Fruit fly (Drosophila melanogaster) whole organism, prepupa: ENCODE data around the gene Mtr4.
A peak's percentile ranks its signal among the peaks of the same experiment; 100 is the strongest.

ENCODE experiments used
- Blimp-1 ChIP-seq: fragments of 200-800 bp; sonication (Bioruptor generic); optimal IDR thresholded peaks from 3 replicates; lab custom pipeline; 2017; ENCODE audit warnings: missing biosample characterization, missing genetic modification characterization, mild to moderate bottlenecking, moderate library complexity, missing genetic modification reagents
- CG10631 ChIP-seq: fragments of 200-800 bp; sonication (Bioruptor generic); optimal IDR thresholded peaks from 2 replicates; lab custom pipeline; 2016; ENCODE audit warnings: missing biosample characterization, missing genetic modification characterization
- CG10669 ChIP-seq: fragments of 200-800 bp; sonication (Bioruptor generic); optimal IDR thresholded peaks from 3 replicates; lab custom pipeline; 2018; ENCODE audit warnings: missing biosample characterization, mild to moderate bottlenecking, missing genetic modification characterization, moderate library complexity
- CG11762 ChIP-seq: fragments of 200-800 bp; sonication (Bioruptor generic); optimal IDR thresholded peaks from 3 replicates; lab custom pipeline; 2016; ENCODE audit warnings: missing biosample characterization, missing genetic modification characterization; ENCODE audit not compliant: insufficient read depth
- CG11902 ChIP-seq: fragments of 200-800 bp; sonication (Bioruptor generic); optimal IDR thresholded peaks from 3 replicates; lab custom pipeline; 2016; ENCODE audit warnings: missing biosample characterization, missing genetic modification characterization
- CG15336 ChIP-seq: fragments of 200-800 bp; sonication (Bioruptor generic); IDR thresholded peaks from 2 replicates; pipeline ENCODE4 v1.3.6; 2022; ENCODE audit warnings: missing biosample characterization, missing genetic modification characterization
- CG1621 ChIP-seq: fragments of 200-800 bp; sonication (Bioruptor generic); optimal IDR thresholded peaks from 3 replicates; lab custom pipeline; 2018; ENCODE audit warnings: missing biosample characterization, mild to moderate bottlenecking, missing genetic modification characterization
- CG3032 ChIP-seq: fragments of 200-800 bp; optimal IDR thresholded peaks from 2 replicates; lab custom pipeline; 2019; ENCODE audit warnings: missing biosample characterization, mild to moderate bottlenecking, missing genetic modification characterization, moderate library complexity
- CG32006 ChIP-seq: fragments of 200-800 bp; sonication (Bioruptor generic); optimal IDR thresholded peaks from 3 replicates; lab custom pipeline; 2017; ENCODE audit warnings: missing biosample characterization, mild to moderate bottlenecking, missing genetic modification characterization
- CG34406 ChIP-seq: fragments of 200-800 bp; sonication (Bioruptor generic); optimal IDR thresholded peaks from 3 replicates; lab custom pipeline; 2016; ENCODE audit warnings: missing biosample characterization, missing genetic modification characterization
- CG6163 ChIP-seq: fragments of 200-800 bp; sonication (Bioruptor generic); IDR thresholded peaks from 3 replicates; pipeline ENCODE4 v1.3.6; 2022; ENCODE audit warnings: missing biosample characterization, missing genetic modification characterization
- CG6808 ChIP-seq: fragments of 200-800 bp; sonication (Bioruptor generic); optimal IDR thresholded peaks from 3 replicates; lab custom pipeline; 2017; ENCODE audit warnings: missing biosample characterization, missing genetic modification characterization, mild to moderate bottlenecking, moderate library complexity, missing genetic modification reagents
- CG6854 ChIP-seq: fragments of 200-800 bp; sonication (Bioruptor generic); optimal IDR thresholded peaks from 2 replicates; lab custom pipeline; 2017; ENCODE audit warnings: missing biosample characterization, mild to moderate bottlenecking, missing genetic modification characterization
- CG7368 ChIP-seq: fragments of 200-800 bp; sonication (Bioruptor generic); optimal IDR thresholded peaks from 3 replicates; lab custom pipeline; 2016; ENCODE audit warnings: missing biosample characterization, missing genetic modification characterization
- CG8119 ChIP-seq: fragments of 200-800 bp; sonication (Bioruptor generic); IDR thresholded peaks from 3 replicates; pipeline ENCODE4 v1.3.6; 2022; ENCODE audit warnings: missing biosample characterization, missing genetic modification characterization
- CG8319 ChIP-seq: fragments of 200-800 bp; sonication (Bioruptor generic); optimal IDR thresholded peaks from 3 replicates; lab custom pipeline; 2016; ENCODE audit warnings: missing biosample characterization, missing genetic modification characterization
- Eip75B ChIP-seq: fragments of 200-800 bp; sonication (Bioruptor generic); optimal IDR thresholded peaks from 3 replicates; lab custom pipeline; 2016; ENCODE audit warnings: missing biosample characterization, missing genetic modification characterization
- Eip78C ChIP-seq: fragments of 200-800 bp; sonication (Bioruptor generic); peaks from one replicate; lab custom pipeline; 2016; ENCODE audit warnings: missing biosample characterization, missing genetic modification characterization
- Eip93F ChIP-seq: fragments of 200-800 bp; sonication (Bioruptor generic); optimal IDR thresholded peaks from 2 replicates; lab custom pipeline; 2016; ENCODE audit warnings: missing biosample characterization, mild to moderate bottlenecking, missing genetic modification characterization
- Ets21C ChIP-seq: fragments of 200-800 bp; sonication (Bioruptor generic); optimal IDR thresholded peaks from 3 replicates; lab custom pipeline; 2016; ENCODE audit warnings: missing biosample characterization, missing genetic modification characterization
- Ets96B ChIP-seq: fragments of 200-800 bp; optimal IDR thresholded peaks from 2 replicates; lab custom pipeline; 2019; ENCODE audit warnings: missing biosample characterization, mild to moderate bottlenecking, missing genetic modification characterization, moderate library complexity
- Gug ChIP-seq: fragments of 200-800 bp; sonication (Bioruptor generic); IDR thresholded peaks from 2 replicates; pipeline ENCODE4 v1.3.6; 2022; ENCODE audit warnings: missing biosample characterization, missing genetic modification characterization
- Hr38 ChIP-seq: sonication (Bioruptor generic); optimal IDR thresholded peaks from 2 replicates; lab custom pipeline; 2016; ENCODE audit warnings: missing biosample characterization, missing genetic modification characterization
- Hr39 ChIP-seq: fragments of 200-800 bp; sonication (Bioruptor generic); optimal IDR thresholded peaks from 2 replicates; lab custom pipeline; 2016; ENCODE audit warnings: missing biosample characterization, missing genetic modification characterization
- Lpt ChIP-seq: fragments of 200-800 bp; sonication (Bioruptor generic); optimal IDR thresholded peaks from 3 replicates; lab custom pipeline; 2016; ENCODE audit warnings: missing biosample characterization, missing genetic modification characterization
- Met ChIP-seq: fragments of 200-800 bp; sonication (Bioruptor generic); optimal IDR thresholded peaks from 3 replicates; lab custom pipeline; 2016; ENCODE audit warnings: missing biosample characterization, missing genetic modification characterization
- Sox102F ChIP-seq: fragments of 200-800 bp; sonication (Bioruptor generic); optimal IDR thresholded peaks from 2 replicates; lab custom pipeline; 2016; ENCODE audit warnings: missing biosample characterization, mild to moderate bottlenecking, missing genetic modification characterization
- Sox14 ChIP-seq: fragments of 200-800 bp; sonication (Bioruptor generic); optimal IDR thresholded peaks from 3 replicates; lab custom pipeline; 2016; ENCODE audit warnings: missing biosample characterization, missing genetic modification characterization
- Sox15 ChIP-seq: fragments of 200-800 bp; sonication (Bioruptor generic); optimal IDR thresholded peaks from 3 replicates; lab custom pipeline; 2016; ENCODE audit warnings: missing biosample characterization, missing genetic modification characterization
- achi ChIP-seq: fragments of 200-800 bp; sonication (Bioruptor generic); optimal IDR thresholded peaks from 3 replicates; lab custom pipeline; 2016; ENCODE audit warnings: missing biosample characterization, missing genetic modification characterization
- acj6 ChIP-seq: fragments of 200-800 bp; sonication (Bioruptor generic); optimal IDR thresholded peaks from 3 replicates; lab custom pipeline; 2016; ENCODE audit warnings: missing biosample characterization, missing genetic modification characterization
- cyc ChIP-seq: fragments of 200-800 bp; sonication (Bioruptor generic); optimal IDR thresholded peaks from 3 replicates; lab custom pipeline; 2016; ENCODE audit warnings: missing biosample characterization, missing genetic modification characterization
- dsx ChIP-seq: fragments of 200-800 bp; optimal IDR thresholded peaks from 3 replicates; lab custom pipeline; 2019; ENCODE audit warnings: missing biosample characterization, mild to moderate bottlenecking, missing genetic modification characterization, moderate library complexity; ENCODE audit not compliant: poor library complexity, severe bottlenecking
- esn ChIP-seq: fragments of 200-800 bp; sonication (Bioruptor generic); optimal IDR thresholded peaks from 2 replicates; lab custom pipeline; 2016; ENCODE audit warnings: missing biosample characterization, mild to moderate bottlenecking, missing genetic modification characterization, moderate library complexity
- fd59A ChIP-seq: fragments of 200-800 bp; sonication (Bioruptor generic); optimal IDR thresholded peaks from 2 replicates; lab custom pipeline; 2017; ENCODE audit warnings: missing biosample characterization, mild to moderate bottlenecking, missing genetic modification characterization, missing genetic modification reagents
- fkh ChIP-seq: fragments of 200-800 bp; sonication (Bioruptor generic); optimal IDR thresholded peaks from 3 replicates; lab custom pipeline; 2017; ENCODE audit warnings: missing biosample characterization, mild to moderate bottlenecking, missing genetic modification characterization, moderate library complexity
- lz ChIP-seq: fragments of 200-800 bp; sonication (Bioruptor generic); optimal IDR thresholded peaks from 3 replicates; lab custom pipeline; 2016; ENCODE audit warnings: missing biosample characterization, missing genetic modification characterization
- net ChIP-seq: fragments of 200-800 bp; sonication (Bioruptor generic); optimal IDR thresholded peaks from 3 replicates; lab custom pipeline; 2016; ENCODE audit warnings: missing biosample characterization, missing genetic modification characterization
- ss ChIP-seq, 2 experiments: fragments of 200-800 bp; sonication (Bioruptor generic); optimal IDR thresholded peaks; 2 replicates in 1 of 2; 3 replicates in 1 of 2; lab custom pipeline; 2017 to 2018; ENCODE audit warnings: mild to moderate bottlenecking in 2 of 2, missing biosample characterization in 2 of 2, missing genetic modification characterization in 2 of 2, moderate library complexity in 1 of 2
- svp ChIP-seq: fragments of 200-800 bp; sonication (Bioruptor generic); peaks from one replicate; lab custom pipeline; 2016; ENCODE audit warnings: missing biosample characterization, missing genetic modification characterization
- topi ChIP-seq: fragments of 200-800 bp; sonication (Bioruptor generic); optimal IDR thresholded peaks from 3 replicates; lab custom pipeline; 2016; ENCODE audit warnings: missing biosample characterization, missing genetic modification characterization

The Mtr4 gene

DNA sequence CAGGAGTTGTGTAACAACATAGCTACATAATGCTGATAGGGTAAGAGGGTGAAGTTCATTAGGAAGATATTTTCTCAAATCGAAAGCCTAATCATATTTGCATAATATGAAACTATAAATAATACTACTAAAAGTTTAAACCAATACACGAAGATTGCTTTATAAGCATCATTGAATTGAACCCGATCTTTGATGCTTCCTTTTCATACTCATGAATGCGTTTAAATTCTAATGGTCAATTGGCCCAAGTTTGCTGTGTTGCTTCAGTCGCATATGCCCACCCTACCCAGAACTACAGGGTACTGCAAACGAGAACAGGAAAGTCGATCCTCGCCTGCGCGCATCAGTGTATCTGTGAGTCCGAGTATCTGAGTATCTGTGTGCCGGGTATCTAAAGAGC, 8.5 kb upstream of the Mtr4 start (continued):
- peak; percentile 93 for TF ChIP-seq fd59A (GFP tag; lab: Kevin White, UChicago)
- TF ChIP-seq Ets21C, result peak; percentile 96
- peak; percentile 91 for TF ChIP-seq Sox15
- peak; percentile 88 for TF ChIP-seq Eip78C (GFP tag; lab: Kevin White, UChicago)
- peak; percentile 89 for TF ChIP-seq CG1621 (tag; lab: Kevin White, UChicago)
- TF ChIP-seq cyc (GFP tag; lab: Kevin White, UChicago), result peak; percentile 48
- peak; percentile 96 for TF ChIP-seq Met (GFP tag; lab: Kevin White, UChicago)
- peak; percentile 97 for TF ChIP-seq lz

dm6 chr2L:15745036-15745854, 6.8 kb upstream of the Mtr4 start:
- TF ChIP-seq Sox102F (GFP tag; lab: Kevin White, UChicago) (peak; percentile 14), dsx (GFP tag; lab: Kevin White, UChicago) (peak; percentile 2), acj6 (GFP tag; lab: Kevin White, UChicago) (no peak), CG32006 (GFP tag; lab: Kevin White, UChicago) (no peak), Met (GFP tag; lab: Kevin White, UChicago) (no peak), Eip78C (GFP tag; lab: Kevin White, UChicago) (peak; percentile 65), ss (GFP tag; optimal IDR thresholded peaks at IDR 0.05; lab: Kevin White, UChicago) (peak; percentile 11 to 21), Sox14 (GFP tag; lab: Kevin White, UChicago) (peak; percentile 65), CG6163 (GFP tag; lab: Robert Waterston, UW) (peak; percentile 40; the same call in 1 of the 3 replicates)
- TF ChIP-seq, all 60 proteins: peak for 6

- no peak for TF ChIP-seq CG34406 (GFP tag; lab: Kevin White, UChicago)
- no peak for TF ChIP-seq Eip93F
- no peak for TF ChIP-seq CG10669
- no peak for TF ChIP-seq CG3032
- no peak for TF ChIP-seq Gug (GFP tag; lab: Robert Waterston, UW)
- no peak for TF ChIP-seq Sox15
- TF ChIP-seq svp (GFP tag; lab: Kevin White, UChicago), result no peak
- no peak for TF ChIP-seq ss (GFP tag; optimal IDR thresholded peaks at IDR 0.05; lab: Kevin White, UChicago)
- TF ChIP-seq CG6808 (GFP tag; lab: Kevin White, UChicago), result no peak
- TF ChIP-seq CG10631 (GFP tag; lab: Kevin White, UChicago), result no peak
- TF ChIP-seq Ets96B (tag; lab: Kevin White, UChicago), result no peak
- no peak for TF ChIP-seq CG32006 (GFP tag; lab: Kevin White, UChicago)
- no peak for TF ChIP-seq CG15336 (GFP tag; lab: Robert Waterston, UW)
- no peak for TF ChIP-seq CG11762
- TF ChIP-seq Hr39 (GFP tag; lab: Kevin White, UChicago), result no peak
- no peak for TF ChIP-seq CG1621 (tag; lab: Kevin White, UChicago)
- no peak for TF ChIP-seq cyc (GFP tag; lab: Kevin White, UChicago)
- TF ChIP-seq Blimp-1 (GFP tag; lab: Kevin White, UChicago), result no peak
Measured at dm6 chr2L:15745989-15746388, 6.1 kb upstream of the Mtr4 start.

DNA sequence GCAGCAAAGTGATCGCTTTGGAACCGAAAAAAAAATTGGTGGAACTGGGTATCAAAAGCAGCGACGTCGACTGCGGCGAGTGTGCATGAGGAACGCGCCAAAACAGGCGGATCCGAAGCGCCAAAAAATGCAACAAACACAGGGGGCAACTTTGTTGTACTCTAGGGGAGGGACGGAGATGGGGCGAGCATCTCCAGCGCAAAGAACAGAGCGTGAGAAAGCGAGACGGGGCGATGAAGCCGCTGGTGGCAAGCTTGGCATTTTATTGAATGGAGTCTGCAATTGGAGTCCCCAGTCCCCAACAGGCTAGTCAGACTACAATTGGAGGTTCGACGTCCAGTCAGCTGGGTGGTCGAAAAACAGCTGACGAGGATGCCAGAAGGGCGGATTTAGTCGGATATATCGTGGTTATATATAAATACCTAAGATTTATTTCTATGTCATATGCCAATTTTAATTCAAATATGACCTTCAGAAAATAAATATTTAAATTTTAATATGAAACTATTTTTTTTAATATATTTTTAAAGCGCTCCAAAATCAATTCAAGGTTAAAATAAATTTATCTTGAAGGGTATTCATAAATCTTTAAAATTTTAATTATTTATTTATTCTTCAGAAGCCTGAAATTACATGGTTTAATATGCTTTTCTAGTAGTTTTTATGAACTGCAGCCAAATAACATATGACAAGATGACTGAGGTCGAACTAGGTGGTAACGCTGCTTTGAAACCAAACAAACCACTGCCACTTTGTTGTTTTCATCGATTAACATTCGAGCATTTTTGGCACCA, 5.3 kb upstream of the Mtr4 start:
- TF ChIP-seq Eip93F (no peak), CG6854 (GFP tag; lab: Kevin White, UChicago) (peak; percentile 49), Ets96B (tag; lab: Kevin White, UChicago) (peak; percentile 86), CG3032 (peak; percentile 92), esn (peak; percentile 82), Gug (GFP tag; lab: Robert Waterston, UW) (peak; percentile 36; the same call in 1 of the 2 replicates), Sox102F (GFP tag; lab: Kevin White, UChicago) (peak; percentile 43), CG8119 (peak; percentile 89), Hr38 (GFP tag; lab: Kevin White, UChicago) (no peak), CG15336 (GFP tag; lab: Robert Waterston, UW) (peak; percentile 86), Lpt (GFP tag; lab: Kevin White, UChicago) (peak; percentile 49), achi (GFP tag; lab: Kevin White, UChicago) (peak; percentile 79), svp (GFP tag; lab: Kevin White, UChicago) (peak; percentile 78), CG32006 (GFP tag; lab: Kevin White, UChicago) (peak; percentile 92), CG8319 (GFP tag; lab: Kevin White, UChicago) (peak; percentile 79), topi (GFP tag; lab: Kevin White, UChicago) (peak; percentile 66), CG7368 (GFP tag; lab: Kevin White, UChicago) (no peak), Sox14 (GFP tag; lab: Kevin White, UChicago) (peak; percentile 56), Eip75B (GFP tag; lab: Kevin White, UChicago) (peak; percentile 53), CG11902 (peak; percentile 74), fkh (GFP tag; lab: Kevin White, UChicago) (peak; percentile 70), net (peak; percentile 66)
